Fruit fly (Drosophila melanogaster) whole organism: ENCODE data around the gene CG15646.

Source experiments
- CG8478 ChIP-seq: fragments of >200 bp; optimal IDR thresholded peaks from 2 replicates; lab custom pipeline; 2018; ENCODE audit warnings: inconsistent platforms
- psq ChIP-seq: fragments of >200 bp; optimal IDR thresholded peaks from 2 replicates; lab custom pipeline; 2017
- usp ChIP-seq: fragments of >200 bp; optimal IDR thresholded peaks from 2 replicates; lab custom pipeline; 2017; ENCODE audit warnings: missing biosample characterization, missing genetic modification characterization, mixed read lengths

DNA sequence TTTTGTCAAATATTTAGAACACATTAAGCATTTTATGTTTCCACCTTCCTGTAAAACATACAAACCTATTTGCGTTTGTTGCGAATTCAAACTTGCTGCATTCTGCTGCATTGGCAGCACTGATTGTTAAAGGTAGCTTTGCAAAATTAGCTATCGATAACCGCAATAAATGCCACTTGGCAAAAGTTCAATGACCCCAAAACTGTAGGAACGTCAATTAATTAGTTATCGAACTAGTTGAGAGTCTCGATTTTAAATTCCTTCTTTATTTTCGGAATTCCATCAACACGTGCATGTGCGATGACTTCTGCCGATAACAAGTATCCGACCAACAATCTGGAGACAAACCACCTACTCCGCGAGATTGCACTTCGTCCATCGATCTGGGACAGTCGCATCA lies 8.5 kb downstream of the CG15646 start, which contains the start of gene CG8119:
- TF ChIP-seq psq (lab: Kevin White, UChicago) (no peak), CG8478 (no peak), usp (GFP tag; lab: Kevin White, UChicago) (no peak)
